Worm (Caenorhabditis elegans) whole organism, young adult: ENCODE measurements around the gene T26C12.2.

Source experiments
- B0019.2 ChIP-seq: fragments of 200-800 bp; sonication (Bioruptor generic); conservative IDR thresholded peaks from 2 replicates; pipeline ENCODE4 v1.3.6; 2022; ENCODE audit warnings: missing genetic modification reagents, missing genetic modification characterization, missing compliant biosample characterization
- C06A6.2 ChIP-seq: fragments of 200-800 bp; sonication (Bioruptor generic); conservative IDR thresholded peaks from 2 replicates; pipeline ENCODE4 v1.3.6; 2022; ENCODE audit warnings: missing genetic modification characterization, missing compliant biosample characterization
- F22D6.2 ChIP-seq: sonication (generic microtip); optimal IDR thresholded peaks from 2 replicates; lab custom pipeline; 2016; ENCODE audit warnings: mild to moderate bottlenecking, missing genetic modification characterization, missing compliant biosample characterization
- F49E8.2 ChIP-seq: sonication (generic microtip); optimal IDR thresholded peaks from 3 replicates; lab custom pipeline; 2017; ENCODE audit warnings: missing genetic modification characterization, mild to moderate bottlenecking, missing compliant biosample characterization, antibody characterized with exemption, moderate library complexity; ENCODE audit not compliant: insufficient read depth
- F52B5.7 ChIP-seq: sonication (generic microtip); optimal IDR thresholded peaks from 2 replicates; lab custom pipeline; 2016; ENCODE audit warnings: mild to moderate bottlenecking, missing genetic modification characterization, missing compliant biosample characterization
- F55B11.4 ChIP-seq: sonication (generic microtip); optimal IDR thresholded peaks from 2 replicates; lab custom pipeline; 2016; ENCODE audit warnings: missing compliant biosample characterization, missing genetic modification characterization, borderline replicate concordance; ENCODE audit not compliant: insufficient read depth
- T26A5.8 ChIP-seq: sonication (generic microtip); optimal IDR thresholded peaks from 2 replicates; lab custom pipeline; 2016; ENCODE audit warnings: missing genetic modification characterization, missing compliant biosample characterization
- Y67H2A.10 ChIP-seq: fragments of 200-800 bp; sonication (Bioruptor generic); conservative IDR thresholded peaks from 2 replicates; pipeline ENCODE4 v1.3.6; 2022; ENCODE audit warnings: missing genetic modification reagents, missing genetic modification characterization, missing compliant biosample characterization
- Y79H2A.3 ChIP-seq: fragments of 200-800 bp; sonication (Bioruptor generic); conservative IDR thresholded peaks from 2 replicates; pipeline ENCODE4 v1.3.6; 2022; ENCODE audit warnings: missing genetic modification reagents, missing genetic modification characterization, missing compliant biosample characterization
- ZK185.1 ChIP-seq: sonication (generic microtip); optimal IDR thresholded peaks from 2 replicates; lab custom pipeline; 2016; ENCODE audit warnings: mild to moderate bottlenecking, missing genetic modification characterization, missing compliant biosample characterization; ENCODE audit not compliant: poor library complexity, severe bottlenecking
- akir-1 ChIP-seq: fragments of 200-800 bp; sonication (Bioruptor generic); optimal IDR thresholded peaks from 2 replicates; lab custom pipeline; 2018; ENCODE audit warnings: mild to moderate bottlenecking, missing genetic modification characterization, moderate library complexity, missing compliant biosample characterization
- ama-1 ChIP-seq, 3 experiments: fragments of 150-350 bp in 1 of 3; sonication (generic microtip) in 2 of 3; optimal IDR thresholded peaks; 2 replicates each; lab custom pipeline; 2014 to 2018; ENCODE audit warnings: missing biosample characterization in 2 of 3, missing genetic modification characterization in 2 of 3, missing genetic modification reagents in 2 of 3
- aptf-3 ChIP-seq: fragments of 200-800 bp; sonication (Bioruptor generic); IDR thresholded peaks from 2 replicates; pipeline ENCODE4 v1.3.6; 2022; ENCODE audit warnings: missing genetic modification characterization, missing compliant biosample characterization
- atf-7 ChIP-seq: sonication (generic microtip); optimal IDR thresholded peaks from 2 replicates; lab custom pipeline; 2017; ENCODE audit warnings: mild to moderate bottlenecking, missing genetic modification characterization, missing compliant biosample characterization
- attf-3 ChIP-seq: fragments of 200-800 bp; sonication (Bioruptor generic); conservative IDR thresholded peaks from 2 replicates; pipeline ENCODE4 v1.3.6; 2022; ENCODE audit warnings: missing genetic modification reagents, missing genetic modification characterization, missing compliant biosample characterization
- attf-5 ChIP-seq: fragments of 200-800 bp; sonication (Bioruptor generic); optimal IDR thresholded peaks from 2 replicates; lab custom pipeline; 2018; ENCODE audit warnings: mild to moderate bottlenecking, missing genetic modification characterization, missing compliant biosample characterization
- attf-6 ChIP-seq: fragments of 200-800 bp; sonication (Bioruptor generic); IDR thresholded peaks from 2 replicates; pipeline ENCODE4 v1.3.6; 2022; ENCODE audit warnings: missing genetic modification reagents, missing genetic modification characterization, missing compliant biosample characterization
- bed-1 ChIP-seq: fragments of 200-800 bp; sonication (Bioruptor generic); IDR thresholded peaks from 2 replicates; pipeline ENCODE4 v1.3.6; 2022; ENCODE audit warnings: missing genetic modification reagents, missing genetic modification characterization, missing compliant biosample characterization
- cebp-2 ChIP-seq: fragments of 200-800 bp; sonication (Bioruptor generic); IDR thresholded peaks from 2 replicates; pipeline ENCODE4 v1.3.6; 2022; ENCODE audit warnings: missing genetic modification characterization, missing compliant biosample characterization
- ceh-27 ChIP-seq: fragments of 200-800 bp; sonication (Bioruptor generic); optimal IDR thresholded peaks from 2 replicates; lab custom pipeline; 2018; ENCODE audit warnings: mild to moderate bottlenecking, missing genetic modification characterization, moderate library complexity, missing compliant biosample characterization
- ceh-91 ChIP-seq: fragments of 200-800 bp; sonication (Bioruptor generic); IDR thresholded peaks from 2 replicates; pipeline ENCODE4 v1.3.6; 2022; ENCODE audit warnings: missing genetic modification reagents, missing genetic modification characterization, missing compliant biosample characterization
- die-1 ChIP-seq: sonication (generic microtip); optimal IDR thresholded peaks from 2 replicates; lab custom pipeline; 2016; ENCODE audit warnings: missing genotype, mild to moderate bottlenecking, missing genetic modification characterization, missing compliant biosample characterization
- dox-1 ChIP-seq: fragments of 200-800 bp; sonication (Bioruptor generic); IDR thresholded peaks from 2 replicates; pipeline ENCODE4 v1.3.6; 2022; ENCODE audit warnings: missing genetic modification reagents, missing genetic modification characterization, missing compliant biosample characterization
- dpl-1 ChIP-seq: fragments of 150-350 bp; optimal IDR thresholded peaks from 2 replicates; lab custom pipeline; 2014; ENCODE audit warnings: missing biosample characterization, missing genetic modification reagents, missing genetic modification characterization
- efl-1 ChIP-seq: fragments of 150-350 bp; optimal IDR thresholded peaks from 2 replicates; lab custom pipeline; 2014; ENCODE audit warnings: missing biosample characterization, missing genetic modification reagents, missing genetic modification characterization
- ets-4 ChIP-seq: fragments of 200-800 bp; sonication (Bioruptor generic); optimal IDR thresholded peaks from 2 replicates; lab custom pipeline; 2018; ENCODE audit warnings: mild to moderate bottlenecking, missing genetic modification characterization, missing compliant biosample characterization
- hlh-26 ChIP-seq: fragments of 200-800 bp; sonication (Bioruptor generic); conservative IDR thresholded peaks from 2 replicates; pipeline ENCODE4 v1.3.6; 2022; ENCODE audit warnings: missing genetic modification reagents, missing genetic modification characterization, missing compliant biosample characterization
- lag-1 ChIP-seq: fragments of 200-800 bp; sonication (Bioruptor generic); IDR thresholded peaks from 2 replicates; pipeline ENCODE4 v1.3.6; 2022; ENCODE audit warnings: missing genetic modification reagents, missing genetic modification characterization, missing compliant biosample characterization
- let-526 ChIP-seq: fragments of 200-800 bp; sonication (Bioruptor generic); IDR thresholded peaks from 2 replicates; pipeline ENCODE4 v1.3.6; 2022; ENCODE audit warnings: missing genetic modification reagents, missing genetic modification characterization, missing compliant biosample characterization
- let-607 ChIP-seq, 2 experiments: fragments of 200-800 bp in 1 of 2; sonication (Bioruptor generic) in 1 of 2; sonication (generic microtip) in 1 of 2; optimal IDR thresholded peaks; 2 replicates each; lab custom pipeline; 2016 to 2018; ENCODE audit warnings: mild to moderate bottlenecking in 2 of 2, missing compliant biosample characterization in 2 of 2, missing genetic modification characterization in 2 of 2, moderate library complexity in 2 of 2, missing genotype in 1 of 2
- lsy-27 ChIP-seq: sonication (generic microtip); optimal IDR thresholded peaks from 2 replicates; lab custom pipeline; 2017; ENCODE audit warnings: missing genetic modification characterization, mild to moderate bottlenecking, missing compliant biosample characterization, antibody characterized with exemption, missing genotype, borderline replicate concordance; ENCODE audit not compliant: insufficient read depth
- madf-3 ChIP-seq: fragments of 200-800 bp; sonication (Bioruptor generic); IDR thresholded peaks from 2 replicates; pipeline ENCODE4 v1.3.6; 2022; ENCODE audit warnings: missing genetic modification reagents, missing genetic modification characterization, missing compliant biosample characterization
- madf-6 ChIP-seq: fragments of 200-800 bp; sonication (Bioruptor generic); IDR thresholded peaks from 2 replicates; pipeline ENCODE4 v1.3.6; 2022; ENCODE audit warnings: missing genetic modification reagents, missing genetic modification characterization, missing compliant biosample characterization
- madf-8 ChIP-seq: fragments of 200-800 bp; sonication (Bioruptor generic); conservative IDR thresholded peaks from 2 replicates; pipeline ENCODE4 v1.3.6; 2022; ENCODE audit warnings: missing genetic modification reagents, missing genetic modification characterization, missing compliant biosample characterization
- mcd-1 ChIP-seq: fragments of 200-800 bp; sonication (Bioruptor generic); IDR thresholded peaks from 2 replicates; pipeline ENCODE4 v1.3.6; 2022; ENCODE audit warnings: missing genetic modification reagents, missing genetic modification characterization, missing compliant biosample characterization
- nhr-179 ChIP-seq: sonication (generic microtip); optimal IDR thresholded peaks from 2 replicates; lab custom pipeline; 2016; ENCODE audit warnings: mild to moderate bottlenecking, missing genetic modification characterization, missing compliant biosample characterization
- pbrm-1 ChIP-seq: fragments of 200-800 bp; sonication (Bioruptor generic); IDR thresholded peaks from 2 replicates; pipeline ENCODE4 v1.3.6; 2022; ENCODE audit warnings: missing genetic modification reagents, missing genetic modification characterization, missing compliant biosample characterization
- repo-1 ChIP-seq: sonication (generic microtip); optimal IDR thresholded peaks from 2 replicates; lab custom pipeline; 2017; ENCODE audit warnings: mild to moderate bottlenecking, missing genetic modification characterization, missing compliant biosample characterization
- sea-2 ChIP-seq: fragments of 200-800 bp; sonication (Bioruptor generic); IDR thresholded peaks from 2 replicates; pipeline ENCODE4 v1.3.6; 2022; ENCODE audit warnings: missing genetic modification characterization, missing compliant biosample characterization
- snpc-1.1 ChIP-seq: sonication (generic microtip); optimal IDR thresholded peaks from 2 replicates; lab custom pipeline; 2017; ENCODE audit warnings: missing genetic modification characterization, mild to moderate bottlenecking, missing compliant biosample characterization, antibody characterized with exemption, moderate library complexity, missing genotype, missing genetic modification reagents; ENCODE audit not compliant: insufficient read depth
- snpc-1.3 ChIP-seq: sonication (generic microtip); optimal IDR thresholded peaks from 2 replicates; lab custom pipeline; 2017; ENCODE audit warnings: missing genetic modification characterization, mild to moderate bottlenecking, missing compliant biosample characterization, antibody characterized with exemption, moderate library complexity, missing genotype, missing genetic modification reagents; ENCODE audit not compliant: insufficient read depth
- snpc-4 ChIP-seq, 5 experiments: fragments of 150-350 bp in 1 of 5; sonication (generic microtip) in 4 of 5; optimal IDR thresholded peaks; 2 replicates each; lab custom pipeline; 2014 to 2018; ENCODE audit warnings: missing genetic modification characterization in 5 of 5, missing biosample characterization in 3 of 5, antibody characterized with exemption in 2 of 5, mild to moderate bottlenecking in 2 of 5, missing compliant biosample characterization in 2 of 5, missing genotype in 2 of 5, moderate library complexity in 2 of 5, missing genetic modification reagents in 1 of 5
- sptf-2 ChIP-seq: fragments of 200-800 bp; sonication (Bioruptor generic); optimal IDR thresholded peaks from 2 replicates; lab custom pipeline; 2018; ENCODE audit warnings: mild to moderate bottlenecking, missing genetic modification characterization, missing compliant biosample characterization
- tbp1 ChIP-seq: fragments of 200-800 bp; sonication (Bioruptor generic); optimal IDR thresholded peaks from 2 replicates; lab custom pipeline; 2018; ENCODE audit warnings: mild to moderate bottlenecking, missing genetic modification characterization, missing compliant biosample characterization
- tlf-1 ChIP-seq: fragments of 200-800 bp; sonication (Bioruptor generic); optimal IDR thresholded peaks from 2 replicates; lab custom pipeline; 2018; ENCODE audit warnings: mild to moderate bottlenecking, missing genetic modification characterization, missing compliant biosample characterization
- zim-3 ChIP-seq: sonication (generic microtip); optimal IDR thresholded peaks from 2 replicates; lab custom pipeline; 2017; ENCODE audit warnings: mild to moderate bottlenecking, missing genetic modification characterization, moderate library complexity, missing compliant biosample characterization

T26C12.2 gene

DNA sequence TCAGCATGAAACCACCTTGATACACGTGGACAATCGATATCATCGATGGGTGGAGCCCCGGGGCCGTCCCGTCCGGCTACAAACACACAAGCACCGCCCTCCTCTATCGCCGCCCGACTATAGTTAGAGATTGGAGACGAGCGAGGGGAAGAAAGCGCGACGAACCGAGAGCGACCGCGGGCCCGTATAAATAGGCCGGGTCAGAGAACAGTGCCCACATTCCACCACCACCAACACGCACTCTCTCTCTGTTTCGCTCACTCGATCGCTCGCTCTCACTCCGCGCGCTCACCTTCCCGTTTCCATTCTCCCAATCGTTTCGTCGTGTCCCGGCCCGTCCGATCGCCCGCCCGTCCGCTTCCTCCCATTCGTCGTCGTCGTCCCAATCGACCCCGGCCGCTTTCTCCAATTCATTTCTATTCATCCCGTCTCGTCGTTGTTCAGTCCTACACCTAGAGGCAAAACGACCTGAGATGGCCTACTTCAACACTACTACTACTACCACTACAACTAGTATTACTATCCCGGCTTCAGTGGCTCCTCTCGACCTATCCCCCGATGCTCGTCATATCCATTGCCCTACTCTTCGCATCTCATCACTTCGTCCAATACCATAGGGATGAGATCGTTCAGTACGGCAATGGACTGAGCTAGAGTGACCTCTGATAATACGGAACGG is 32.7 kb downstream of the T26C12.2 start (continued):
- TF ChIP-seq aptf-3 (GFP tag; lab: Robert Waterston, UW) (no peak), sptf-2 (GFP tag; lab: Kevin White, UChicago) (no peak), ceh-27 (GFP tag; lab: Kevin White, UChicago) (no peak), F52B5.7 (tag; lab: Kevin White, UChicago) (no peak), atf-7 (tag; lab: Kevin White, UChicago) (peak; percentile 37), attf-3 (GFP tag; lab: Robert Waterston, UW) (no peak), efl-1 (GFP tag; lab: Kevin White, UChicago) (no peak), pbrm-1 (0 out of 2 replicates have a peak, but pooled peaks have one; percentile 40), snpc-1.3 (tag; lab: Kevin White, UChicago) (no peak), ama-1 (optimal IDR thresholded peaks at IDR 0.05; lab: Kevin White, UChicago) (peak; percentile 70), ama-1 (GFP tag; optimal IDR thresholded peaks at IDR 0.05; lab: Kevin White, UChicago) (no peak), Y79H2A.3 (GFP tag; lab: Robert Waterston, UW) (no peak), zim-3 (tag; lab: Kevin White, UChicago) (no peak), die-1 (tag; lab: Kevin White, UChicago) (peak; percentile 25), dpl-1 (GFP tag; lab: Kevin White, UChicago) (no peak), akir-1 (GFP tag; lab: Kevin White, UChicago) (peak; percentile 50), cebp-2 (GFP tag; lab: Robert Waterston, UW) (no peak), F22D6.2 (tag; lab: Kevin White, UChicago) (no peak), C06A6.2 (GFP tag; lab: Robert Waterston, UW) (no peak), bed-1 (GFP tag; lab: Robert Waterston, UW) (no peak), ceh-91 (GFP tag; lab: Robert Waterston, UW) (no peak), madf-6 (GFP tag; lab: Robert Waterston, UW) (no peak), ZK185.1 (tag; lab: Kevin White, UChicago) (peak; percentile 62), hlh-26 (GFP tag; lab: Robert Waterston, UW) (no peak), ets-4 (GFP tag; lab: Kevin White, UChicago) (no peak), snpc-1.1 (no peak), F55B11.4 (tag; lab: Kevin White, UChicago) (no peak), T26A5.8 (tag; lab: Kevin White, UChicago) (no peak), attf-6 (no peak), mcd-1 (GFP tag; lab: Robert Waterston, UW) (peak; percentile 53), let-607 (tag; optimal IDR thresholded peaks at IDR 0.05; lab: Kevin White, UChicago) (peak; percentile 56 to 76), nhr-179 (tag; lab: Kevin White, UChicago) (no peak), tbp1 (GFP tag; lab: Kevin White, UChicago) (peak; percentile 51), sea-2 (GFP tag; lab: Robert Waterston, UW) (no peak), Y67H2A.10 (GFP tag; lab: Robert Waterston, UW) (no peak), madf-8 (no peak), tlf-1 (GFP tag; lab: Kevin White, UChicago) (no peak), lsy-27 (tag; lab: Kevin White, UChicago) (no peak), snpc-4 (GFP tag; optimal IDR thresholded peaks at IDR 0.05; lab: Kevin White, UChicago) (no peak), snpc-4 (tag; optimal IDR thresholded peaks at IDR 0.05; lab: Kevin White, UChicago) (peak in 1 of 4 experiments; percentile 32), dox-1 (GFP tag; lab: Robert Waterston, UW) (peak; percentile 67), attf-5 (GFP tag; lab: Kevin White, UChicago) (peak; percentile 53), lag-1 (GFP tag; lab: Robert Waterston, UW) (no peak), repo-1 (tag; lab: Kevin White, UChicago) (peak; percentile 38), B0019.2 (GFP tag; lab: Robert Waterston, UW) (no peak), madf-3 (GFP tag; lab: Robert Waterston, UW) (no peak), let-526 (GFP tag; lab: Robert Waterston, UW) (no peak), F49E8.2 (tag; lab: Kevin White, UChicago) (no peak)
